Fruit fly (Drosophila melanogaster) whole organism, embryonic: ENCODE data around the gene AstA-R1.

Experiments used
- Asciz ChIP-seq: fragments of 200-800 bp; sonication (Bioruptor generic); optimal IDR thresholded peaks from 2 replicates; lab custom pipeline; 2017; ENCODE audit warnings: missing biosample characterization, mild to moderate bottlenecking, missing genetic modification characterization, missing genetic modification reagents
- CG10209 ChIP-seq: fragments of 200-800 bp; sonication (Bioruptor generic); optimal IDR thresholded peaks from 3 replicates; lab custom pipeline; 2017; ENCODE audit warnings: missing biosample characterization, mild to moderate bottlenecking, missing genetic modification characterization, missing genetic modification reagents
- CG10654 ChIP-seq: fragments of 200-800 bp; sonication (Bioruptor generic); optimal IDR thresholded peaks from 2 replicates; lab custom pipeline; 2016; ENCODE audit warnings: missing biosample characterization, missing genetic modification characterization
- CG12071 ChIP-seq: fragments of 200-800 bp; sonication (Bioruptor generic); optimal IDR thresholded peaks from 3 replicates; lab custom pipeline; 2018; ENCODE audit warnings: missing biosample characterization, mild to moderate bottlenecking, missing genetic modification characterization
- CG12104 ChIP-seq: fragments of 200-800 bp; sonication (Bioruptor generic); optimal IDR thresholded peaks from 3 replicates; lab custom pipeline; 2016; ENCODE audit warnings: missing biosample characterization, missing genetic modification characterization
- CG1233 ChIP-seq: fragments of 200-800 bp; sonication (Bioruptor generic); optimal IDR thresholded peaks from 4 replicates; lab custom pipeline; 2018; ENCODE audit warnings: missing biosample characterization, mild to moderate bottlenecking, missing genetic modification characterization
- CG17328 ChIP-seq: fragments of 200-800 bp; sonication (Bioruptor generic); IDR thresholded peaks from 2 replicates; pipeline ENCODE4 v1.3.6; 2022; ENCODE audit warnings: missing biosample characterization, missing genetic modification characterization
- CG2712 ChIP-seq: fragments of 200-800 bp; optimal IDR thresholded peaks from 3 replicates; lab custom pipeline; 2019; ENCODE audit warnings: missing biosample characterization, mild to moderate bottlenecking, missing genetic modification characterization, moderate library complexity
- CG30020 ChIP-seq: fragments of 200-800 bp; optimal IDR thresholded peaks from 2 replicates; lab custom pipeline; 2019; ENCODE audit warnings: missing biosample characterization, mild to moderate bottlenecking, missing genetic modification characterization, moderate library complexity
- CG32532 ChIP-seq: fragments of 200-800 bp; sonication (Bioruptor generic); IDR thresholded peaks from 2 replicates; pipeline ENCODE4 v1.3.6; 2022; ENCODE audit warnings: missing biosample characterization, missing genetic modification characterization
- CG43689 ChIP-seq: fragments of 200-800 bp; sonication (Bioruptor generic); IDR thresholded peaks from 2 replicates; pipeline ENCODE4 v1.3.6; 2022; ENCODE audit warnings: missing biosample characterization, missing genetic modification characterization
- CG4617 ChIP-seq: fragments of 200-800 bp; sonication (Bioruptor generic); optimal IDR thresholded peaks from 3 replicates; lab custom pipeline; 2016; ENCODE audit warnings: missing biosample characterization, missing genetic modification characterization, borderline replicate concordance
- CG4730 ChIP-seq: fragments of 200-800 bp; sonication (Bioruptor generic); IDR thresholded peaks from 2 replicates; pipeline ENCODE4 v1.3.6; 2022; ENCODE audit warnings: missing biosample characterization, missing genetic modification characterization
- CG4820 ChIP-seq: fragments of 200-800 bp; sonication (Bioruptor generic); optimal IDR thresholded peaks from 3 replicates; lab custom pipeline; 2016; ENCODE audit warnings: missing biosample characterization, missing genetic modification characterization
- CG6175 ChIP-seq: fragments of 200-800 bp; sonication (Bioruptor generic); IDR thresholded peaks from 3 replicates; pipeline ENCODE4 v1.3.6; 2022; ENCODE audit warnings: missing biosample characterization, missing genetic modification characterization
- CG6765 ChIP-seq: fragments of 200-800 bp; sonication (Bioruptor generic); optimal IDR thresholded peaks from 3 replicates; lab custom pipeline; 2017; ENCODE audit warnings: missing biosample characterization, mild to moderate bottlenecking, missing genetic modification characterization
- CG7745 ChIP-seq: fragments of 200-800 bp; sonication (Bioruptor generic); optimal IDR thresholded peaks from 2 replicates; lab custom pipeline; 2018; ENCODE audit warnings: missing biosample characterization, mild to moderate bottlenecking, missing genetic modification characterization, moderate library complexity
- CG7786 ChIP-seq: fragments of 200-800 bp; sonication (Bioruptor generic); optimal IDR thresholded peaks from 2 replicates; lab custom pipeline; 2016; ENCODE audit warnings: missing biosample characterization, missing genetic modification characterization
- CG7839 ChIP-seq: fragments of 200-800 bp; sonication (Bioruptor generic); optimal IDR thresholded peaks from 3 replicates; lab custom pipeline; 2018; ENCODE audit warnings: missing biosample characterization, mild to moderate bottlenecking, missing genetic modification characterization, moderate library complexity
- CG8281 ChIP-seq: fragments of 200-800 bp; sonication (Bioruptor generic); optimal IDR thresholded peaks from 2 replicates; lab custom pipeline; 2018; ENCODE audit warnings: missing biosample characterization, mild to moderate bottlenecking, missing genetic modification characterization, moderate library complexity
- CG9215 ChIP-seq: fragments of 200-800 bp; sonication (Bioruptor generic); IDR thresholded peaks from 2 replicates; pipeline ENCODE4 v1.3.6; 2022; ENCODE audit warnings: missing biosample characterization, missing genetic modification characterization
- CG9609 ChIP-seq: fragments of 200-800 bp; sonication (Bioruptor generic); optimal IDR thresholded peaks from 3 replicates; lab custom pipeline; 2016; ENCODE audit warnings: missing biosample characterization, missing genetic modification characterization
- Drgx ChIP-seq: fragments of 200-800 bp; sonication (Bioruptor generic); IDR thresholded peaks from 2 replicates; pipeline ENCODE4 v1.3.6; 2022; ENCODE audit warnings: missing biosample characterization, missing genetic modification characterization
- E2f1 ChIP-seq: fragments of 200-800 bp; sonication (Bioruptor generic); IDR thresholded peaks from 2 replicates; pipeline ENCODE4 v1.3.6; 2022; ENCODE audit warnings: missing biosample characterization, missing genetic modification characterization
- Fer2 ChIP-seq: fragments of 200-800 bp; sonication (Bioruptor generic); optimal IDR thresholded peaks from 2 replicates; lab custom pipeline; 2018; ENCODE audit warnings: missing biosample characterization, mild to moderate bottlenecking, missing genetic modification characterization, moderate library complexity
- Gug ChIP-seq: fragments of 200-800 bp; sonication (Bioruptor generic); IDR thresholded peaks from 4 replicates; pipeline ENCODE4 v1.3.6; 2022; ENCODE audit warnings: missing biosample characterization, missing genetic modification characterization
- MESR4 ChIP-seq: fragments of 200-800 bp; sonication (Bioruptor generic); optimal IDR thresholded peaks from 2 replicates; lab custom pipeline; 2018; ENCODE audit warnings: missing biosample characterization, mild to moderate bottlenecking, missing genetic modification characterization, moderate library complexity
- NfI ChIP-seq: fragments of 200-800 bp; sonication (Bioruptor generic); optimal IDR thresholded peaks from 3 replicates; lab custom pipeline; 2018; ENCODE audit warnings: missing biosample characterization, mild to moderate bottlenecking, missing genetic modification characterization, moderate library complexity
- Opbp ChIP-seq: fragments of 200-800 bp; sonication (Bioruptor generic); IDR thresholded peaks from 3 replicates; pipeline ENCODE4 v1.3.6; 2022; ENCODE audit warnings: missing biosample characterization, missing genetic modification characterization; ENCODE audit not compliant: partially characterized antibody
- ase ChIP-seq: fragments of 200-800 bp; sonication (Bioruptor generic); IDR thresholded peaks from 3 replicates; pipeline ENCODE4 v1.3.6; 2022; ENCODE audit warnings: missing biosample characterization, missing genetic modification characterization
- cas ChIP-seq: fragments of 200-800 bp; sonication (Bioruptor generic); IDR thresholded peaks from 2 replicates; pipeline ENCODE4 v1.3.6; 2022; ENCODE audit warnings: missing biosample characterization, missing genetic modification characterization
- cato ChIP-seq: fragments of 200-800 bp; sonication (Bioruptor generic); optimal IDR thresholded peaks from 2 replicates; lab custom pipeline; 2016; ENCODE audit warnings: missing biosample characterization, missing genetic modification characterization, borderline replicate concordance
- chif ChIP-seq, 2 experiments: fragments of 200-800 bp; sonication (Bioruptor generic); optimal IDR thresholded peaks; 3 replicates each; lab custom pipeline; 2016; ENCODE audit warnings: missing biosample characterization in 2 of 2, missing genetic modification characterization in 2 of 2
- chm ChIP-seq: fragments of 200-800 bp; sonication (Bioruptor generic); IDR thresholded peaks from 2 replicates; pipeline ENCODE4 v1.3.6; 2022; ENCODE audit warnings: missing biosample characterization, missing genetic modification characterization
- ewg ChIP-seq: fragments of 200-800 bp; sonication (Bioruptor generic); optimal IDR thresholded peaks from 3 replicates; lab custom pipeline; 2017; ENCODE audit warnings: mild to moderate bottlenecking, missing biosample characterization, missing genetic modification reagents, missing genetic modification characterization
- gcm ChIP-seq: fragments of 200-800 bp; sonication (Bioruptor generic); optimal IDR thresholded peaks from 2 replicates; lab custom pipeline; 2019; ENCODE audit warnings: missing biosample characterization, mild to moderate bottlenecking, missing genetic modification characterization, moderate library complexity
- gem ChIP-seq: fragments of 200-800 bp; sonication (Bioruptor generic); optimal IDR thresholded peaks from 2 replicates; lab custom pipeline; 2019; ENCODE audit warnings: missing biosample characterization, mild to moderate bottlenecking, missing genetic modification characterization, moderate library complexity
- gfzf ChIP-seq: fragments of 200-800 bp; sonication (Bioruptor generic); optimal IDR thresholded peaks from 2 replicates; lab custom pipeline; 2016; ENCODE audit warnings: missing biosample characterization, mild to moderate bottlenecking, missing genetic modification characterization, moderate library complexity
- hbn ChIP-seq: fragments of 200-800 bp; sonication (Bioruptor generic); IDR thresholded peaks from 2 replicates; pipeline ENCODE4 v1.3.6; 2022; ENCODE audit warnings: missing biosample characterization, missing genetic modification characterization; ENCODE audit not compliant: partially characterized antibody
- ken ChIP-seq: fragments of 200-800 bp; sonication (Bioruptor generic); IDR thresholded peaks from 3 replicates; pipeline ENCODE4 v1.3.6; 2022; ENCODE audit warnings: missing biosample characterization, missing genetic modification characterization
- klu ChIP-seq: fragments of 200-800 bp; sonication (Bioruptor generic); IDR thresholded peaks from 2 replicates; pipeline ENCODE4 v1.3.6; 2022; ENCODE audit warnings: missing biosample characterization, missing genetic modification characterization
- maf-S ChIP-seq: fragments of 200-800 bp; sonication (Bioruptor generic); optimal IDR thresholded peaks from 2 replicates; lab custom pipeline; 2016; ENCODE audit warnings: missing biosample characterization, missing genetic modification characterization
- mld ChIP-seq: fragments of 200-800 bp; sonication (Bioruptor generic); IDR thresholded peaks from 3 replicates; pipeline ENCODE4 v1.3.6; 2022; ENCODE audit warnings: missing biosample characterization, missing genetic modification characterization; ENCODE audit not compliant: partially characterized antibody
- seq ChIP-seq: fragments of 200-800 bp; sonication (Bioruptor generic); IDR thresholded peaks from 2 replicates; pipeline ENCODE4 v1.3.6; 2022; ENCODE audit warnings: missing biosample characterization, missing genetic modification characterization
- sisA ChIP-seq: fragments of 200-800 bp; sonication (Bioruptor generic); IDR thresholded peaks from 2 replicates; pipeline ENCODE4 v1.3.6; 2022; ENCODE audit warnings: missing biosample characterization, missing genetic modification characterization
- so ChIP-seq: fragments of 200-800 bp; sonication (Bioruptor generic); IDR thresholded peaks from 3 replicates; pipeline ENCODE4 v1.3.6; 2022; ENCODE audit warnings: missing biosample characterization, missing genetic modification characterization
- tx ChIP-seq: fragments of 200-800 bp; sonication (Bioruptor generic); optimal IDR thresholded peaks from 2 replicates; lab custom pipeline; 2016; ENCODE audit warnings: missing biosample characterization, missing genetic modification characterization
- vfl ChIP-seq: fragments of 200-800 bp; sonication (Bioruptor generic); optimal IDR thresholded peaks from 2 replicates; lab custom pipeline; 2016; ENCODE audit warnings: missing biosample characterization, missing genetic modification characterization
- wdn ChIP-seq: fragments of 200-800 bp; sonication (Bioruptor generic); IDR thresholded peaks from 2 replicates; pipeline ENCODE4 v1.3.6; 2022; ENCODE audit warnings: missing biosample characterization, missing genetic modification characterization
- wor ChIP-seq: fragments of 200-800 bp; sonication (Bioruptor generic); IDR thresholded peaks from 2 replicates; pipeline ENCODE4 v1.3.6; 2022; ENCODE audit warnings: missing biosample characterization, missing genetic modification characterization

Gene AstA-R1

dm6 chrX:3687837-3688375 lies 113.6 kb downstream of the AstA-R1 start (continued):
- peak; percentile 68; the same call in 2 of the 3 replicates for TF ChIP-seq ase (GFP tag; lab: Robert Waterston, UW)
- peak; percentile 36; the same call in 2 of the 4 replicates for TF ChIP-seq Gug
- peak; percentile 78 for TF ChIP-seq gem (tag; lab: Kevin White, UChicago)
- TF ChIP-seq CG7745 (tag; lab: Kevin White, UChicago), result no peak
- TF ChIP-seq CG43689 (GFP tag; lab: Robert Waterston, UW), result no peak
- TF ChIP-seq MESR4 (GFP tag; lab: Kevin White, UChicago), result no peak
- TF ChIP-seq CG12104 (GFP tag; lab: Kevin White, UChicago), result no peak
- peak; percentile 51 for TF ChIP-seq wor (GFP tag; lab: Robert Waterston, UW)
- 0 out of 2 replicates have a peak, but pooled peaks have one; percentile 16 for TF ChIP-seq klu (GFP tag; lab: Robert Waterston, UW)
- TF ChIP-seq CG10209, result peak; percentile 62
- TF ChIP-seq E2f1 (GFP tag; lab: Robert Waterston, UW), result peak; percentile 35; the same call in 1 of the 2 replicates
- 0 out of 3 replicates have a peak, but pooled peaks have one; percentile 34 for TF ChIP-seq so (GFP tag; lab: Robert Waterston, UW)
- peak; percentile 65 for TF ChIP-seq CG7839 (tag; lab: Kevin White, UChicago)
- peak; percentile 10; the same call in 1 of the 2 replicates for TF ChIP-seq CG9215 (GFP tag; lab: Robert Waterston, UW)
- TF ChIP-seq CG10654 (GFP tag; lab: Kevin White, UChicago), result peak; percentile 38
- peak; percentile 75 for TF ChIP-seq ewg
- no peak for TF ChIP-seq CG6765 (GFP tag; lab: Kevin White, UChicago)
- TF ChIP-seq gfzf, result no peak
- TF ChIP-seq CG4820, result peak; percentile 48
- TF ChIP-seq CG1233 (GFP tag; lab: Kevin White, UChicago), result peak; percentile 20
- peak; percentile 53 for TF ChIP-seq seq (GFP tag; lab: Robert Waterston, UW)
- no peak for TF ChIP-seq Opbp (GFP tag; lab: Robert Waterston, UW)
- TF ChIP-seq CG30020 (tag; lab: Kevin White, UChicago), result no peak
- TF ChIP-seq CG32532 (GFP tag; lab: Robert Waterston, UW), result peak; percentile 71
- no peak for TF ChIP-seq cato (GFP tag; lab: Kevin White, UChicago)
- peak; percentile 57 for TF ChIP-seq CG7786 (GFP tag; lab: Kevin White, UChicago)
- TF ChIP-seq cas (GFP tag; lab: Robert Waterston, UW), result no peak
- TF ChIP-seq vfl (GFP tag; lab: Kevin White, UChicago), result no peak
- no peak for TF ChIP-seq mld (GFP tag; lab: Robert Waterston, UW)
- peak; percentile 55 for TF ChIP-seq CG9609 (GFP tag; lab: Kevin White, UChicago)
- no peak for TF ChIP-seq hbn (GFP tag; lab: Robert Waterston, UW)
- peak; percentile 63 for TF ChIP-seq CG17328 (GFP tag; lab: Robert Waterston, UW)
- TF ChIP-seq CG4617 (GFP tag; lab: Kevin White, UChicago), result no peak
- peak; percentile 36; the same call in 1 of the 2 replicates for TF ChIP-seq wdn (GFP tag; lab: Robert Waterston, UW)
- TF ChIP-seq CG8281 (tag; lab: Kevin White, UChicago), result no peak
- peak; percentile 49 to 74 for TF ChIP-seq chif (GFP tag; optimal IDR thresholded peaks at IDR 0.05; lab: Kevin White, UChicago)
- peak; percentile 67; the same call in 2 of the 3 replicates for TF ChIP-seq ken (GFP tag; lab: Robert Waterston, UW)
- peak; percentile 41 for TF ChIP-seq gcm (GFP tag; lab: Kevin White, UChicago)
- peak; percentile 32 for TF ChIP-seq maf-S (GFP tag; lab: Kevin White, UChicago)
- TF ChIP-seq Asciz (GFP tag; lab: Kevin White, UChicago), result peak; percentile 66
- TF ChIP-seq CG12071 (GFP tag; lab: Kevin White, UChicago), result peak; percentile 70
- TF ChIP-seq Fer2 (tag; lab: Kevin White, UChicago), result no peak
- TF ChIP-seq NfI (GFP tag; lab: Kevin White, UChicago), result peak; percentile 54
- TF ChIP-seq CG4730, result 0 out of 2 replicates have a peak, but pooled peaks have one; percentile 7
- TF ChIP-seq CG6175, result no peak
- TF ChIP-seq sisA, result no peak
- TF ChIP-seq tx, result no peak
- TF ChIP-seq chm (GFP tag; lab: Robert Waterston, UW), result peak; percentile 69
- TF ChIP-seq Drgx (GFP tag; lab: Robert Waterston, UW), result peak; percentile 84
- TF ChIP-seq CG2712 (tag; lab: Kevin White, UChicago), result peak; percentile 68
